Fruit fly (Drosophila melanogaster): Measurements from ENCODE around the gene Tcs5.

- TF ChIP-seq Dfd (GFP tag; optimal IDR thresholded peaks at IDR 0.05) = no peak
- TF ChIP-seq fru (GFP tag; optimal IDR thresholded peaks at IDR 0.05) = no peak
- no peak for TF ChIP-seq Mio (GFP tag; optimal IDR thresholded peaks at IDR 0.05)
- no peak for TF ChIP-seq Abd-B (GFP tag; optimal IDR thresholded peaks at IDR 0.05)
- TF ChIP-seq Hr78 (GFP tag; optimal IDR thresholded peaks at IDR 0.05) = no peak
- no peak for TF ChIP-seq CG9705 (GFP tag; optimal IDR thresholded peaks at IDR 0.05)
Observed at dm6 chr3L:5127609-5128008, 11.6 kb downstream of the Tcs5 start.
